Fruit fly (Drosophila melanogaster): ENCODE data around the gene mIF2.

Gene mIF2

dm6 chr3R:28552249-28552648, 7.6 kb upstream of the mIF2 start (continued):
- TF ChIP-seq ap (GFP tag; IDR thresholded peaks at IDR 0.05) (no peak), nerfin-1 (tag; optimal IDR thresholded peaks at IDR 0.05) (peak; percentile 8), p53 (GFP tag; optimal IDR thresholded peaks at IDR 0.05) (no peak), CG11695 (GFP tag; IDR thresholded peaks at IDR 0.05) (no peak), sim (GFP tag; IDR thresholded peaks at IDR 0.05) (0 out of 2 replicates have a peak, but pooled peaks have one; percentile 41), HHEX (GFP tag; optimal IDR thresholded peaks at IDR 0.05) (peak; percentile 25), slbo (GFP tag; IDR thresholded peaks at IDR 0.05) (no peak), CG31388 (GFP tag; optimal IDR thresholded peaks at IDR 0.05) (no peak), HLH4C (GFP tag; IDR thresholded peaks at IDR 0.05; ENCODE audit: partially characterized antibody) (no peak), ash1 (GFP tag; optimal IDR thresholded peaks at IDR 0.05) (no peak), CG4282 (GFP tag; optimal IDR thresholded peaks at IDR 0.05) (no peak), usp (GFP tag; optimal IDR thresholded peaks at IDR 0.05) (no peak), CG2678 (tag; optimal IDR thresholded peaks at IDR 0.05) (peak; percentile 2), unpg (GFP tag; optimal IDR thresholded peaks at IDR 0.05) (no peak), cg (GFP tag; optimal IDR thresholded peaks at IDR 0.05) (peak; percentile 1), CG1792 (GFP tag; optimal IDR thresholded peaks at IDR 0.05) (peak; percentile 20), en (GFP tag; optimal IDR thresholded peaks at IDR 0.05) (no peak), CG7357 (GFP tag; IDR thresholded peaks at IDR 0.05) (no peak), CG3726 (GFP tag; IDR thresholded peaks at IDR 0.05) (peak; percentile 53; the same call in 1 of the 3 replicates), CG11504 (tag; optimal IDR thresholded peaks at IDR 0.05) (no peak), CG1529 (GFP tag; optimal IDR thresholded peaks at IDR 0.05) (peak; percentile 9), HLHmδ (GFP tag; optimal IDR thresholded peaks at IDR 0.05) (peak; percentile 53), CG3407 (GFP tag; optimal IDR thresholded peaks at IDR 0.05) (peak; percentile 35), fd64A (GFP tag; optimal IDR thresholded peaks at IDR 0.05) (peak; percentile 59), grn (GFP tag; optimal IDR thresholded peaks at IDR 0.05) (no peak), CG18599 (GFP tag; optimal IDR thresholded peaks at IDR 0.05) (peak; percentile 33), CG33557 (GFP tag; optimal IDR thresholded peaks at IDR 0.05) (peak; percentile 3), mam (GFP tag; optimal IDR thresholded peaks at IDR 0.05) (no peak), Xrp1 (GFP tag; IDR thresholded peaks at IDR 0.05) (peak; percentile 44), CG4328 (GFP tag; optimal IDR thresholded peaks at IDR 0.05) (no peak), crol (GFP tag; IDR thresholded peaks at IDR 0.05) (no peak), CG6813 (GFP tag; optimal IDR thresholded peaks at IDR 0.05) (peak; percentile 44), E2f1 (GFP tag; IDR thresholded peaks at IDR 0.05) (no peak), CG14710 (tag; optimal IDR thresholded peaks at IDR 0.05) (peak; percentile 8), Stat92E (GFP tag; optimal IDR thresholded peaks at IDR 0.05) (no peak), CG8290 (GFP tag; optimal IDR thresholded peaks at IDR 0.05) (no peak), CG8290 (tag; optimal IDR thresholded peaks at IDR 0.05) (peak in 1 of 2 experiments; percentile 9), CG17186 (GFP tag; optimal IDR thresholded peaks at IDR 0.05) (no peak), CG10321 (GFP tag; IDR thresholded peaks at IDR 0.05) (no peak), Lhr (GFP tag; optimal IDR thresholded peaks at IDR 0.05) (no peak), CG2202 (tag; optimal IDR thresholded peaks at IDR 0.05) (peak; percentile 50), CG15696 (tag; optimal IDR thresholded peaks at IDR 0.05) (peak; percentile 43), Asciz (GFP tag; optimal IDR thresholded peaks at IDR 0.05) (peak; percentile 2), Lim3 (GFP tag; IDR thresholded peaks at IDR 0.05) (no peak), C15 (GFP tag; IDR thresholded peaks at IDR 0.05) (no peak), disco-r (GFP tag; optimal IDR thresholded peaks at IDR 0.05) (no peak), Hsf (GFP tag; optimal IDR thresholded peaks at IDR 0.05) (no peak), CG12744 (GFP tag; optimal IDR thresholded peaks at IDR 0.05) (no peak), ci (GFP tag; IDR thresholded peaks at IDR 0.05) (peak; percentile 50; the same call in 1 of the 3 replicates), ranshi (GFP tag; IDR thresholded peaks at IDR 0.05) (no peak), Rx (GFP tag; IDR thresholded peaks at IDR 0.05) (no peak), sens (GFP tag) (peak; percentile 53)

Data from whole organism, embryonic.